Worm (Caenorhabditis elegans): ENCODE measurements around the gene hil-1.

DNA sequence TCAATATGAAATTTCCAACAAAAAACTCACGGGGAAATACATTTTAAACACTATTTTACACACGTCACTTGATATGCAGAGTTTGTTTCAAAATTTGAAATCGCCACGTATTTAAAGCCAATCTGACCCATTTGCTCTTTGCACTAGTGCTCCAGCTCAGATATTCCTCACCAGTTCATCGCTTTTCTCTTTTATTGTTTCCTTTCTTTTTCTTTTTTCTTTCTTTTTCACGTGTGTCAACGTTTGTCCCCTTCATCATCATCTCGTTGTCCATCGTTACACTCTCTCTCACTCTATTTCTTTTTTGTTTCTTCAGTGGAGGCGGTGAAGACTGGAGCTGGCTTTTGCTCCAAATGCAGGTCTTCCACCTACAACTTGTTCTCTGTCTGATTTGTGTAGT lies 35.0 kb downstream of the hil-1 start, which contains the start of gene F02D8.4:
- no peak for TF ChIP-seq zfp-2 (tag; optimal IDR thresholded peaks at IDR 0.05)
- TF ChIP-seq set-16 (GFP tag; IDR thresholded peaks at IDR 0.05): no peak
- TF ChIP-seq dmd-9 (GFP tag; IDR thresholded peaks at IDR 0.05): no peak
- TF ChIP-seq ztf-11 (tag; optimal IDR thresholded peaks at IDR 0.05): no peak
- TF ChIP-seq snpc-4 (tag; optimal IDR thresholded peaks at IDR 0.05): no peak
- no peak for TF ChIP-seq jun-1 (tag; optimal IDR thresholded peaks at IDR 0.05)
- TF ChIP-seq mdt-29 (GFP tag; IDR thresholded peaks at IDR 0.05): no peak

Measured in whole organism, L4 larva.